Worm (Caenorhabditis elegans): ENCODE data around the gene str-149.

str-149 gene

ce11 chrV:16588428-16588827 lies 15.2 kb downstream of the str-149 start, which contains the start of gene srw-73:
Gene srw-73 (minus strand): TSS chrV:16588528.
- no peak for TF ChIP-seq madf-8 (GFP tag; conservative IDR thresholded peaks at IDR 0.05)
- no peak for TF ChIP-seq rpc-1 (optimal IDR thresholded peaks at IDR 0.05)
- TF ChIP-seq rpc-1 (tag; optimal IDR thresholded peaks at IDR 0.05), result no peak
- TF ChIP-seq ccch-3 (GFP tag; optimal IDR thresholded peaks at IDR 0.05), result no peak
- TF ChIP-seq cebp-2 (GFP tag; IDR thresholded peaks at IDR 0.05), result no peak
- no peak for TF ChIP-seq chd-7 (tag; optimal IDR thresholded peaks at IDR 0.05)
- no peak for TF ChIP-seq ZK185.1 (tag; optimal IDR thresholded peaks at IDR 0.05; ENCODE audit: poor library complexity, severe bottlenecking)
- TF ChIP-seq Y95B8A.8 (GFP tag; IDR thresholded peaks at IDR 0.05), result no peak
- no peak for TF ChIP-seq akir-1 (GFP tag; optimal IDR thresholded peaks at IDR 0.05)

- TF ChIP-seq snpc-4 (GFP tag; optimal IDR thresholded peaks at IDR 0.05), result no peak
- TF ChIP-seq snpc-4 (tag; optimal IDR thresholded peaks at IDR 0.05), result peak in 2 of 4 experiments; percentile 31 to 58
- TF ChIP-seq him-1 (tag; optimal IDR thresholded peaks at IDR 0.05), result no peak
- no peak for TF ChIP-seq unc-130 (GFP tag; optimal IDR thresholded peaks at IDR 0.05)
Observed at ce11 chrV:16589488-16589887, 16.2 kb downstream of the str-149 start.

- peak; percentile 63 for TF ChIP-seq ztf-18 (tag; optimal IDR thresholded peaks at IDR 0.05)
- TF ChIP-seq athp-1 (tag; optimal IDR thresholded peaks at IDR 0.05), result peak; percentile 58
- TF ChIP-seq D2030.7 (GFP tag; IDR thresholded peaks at IDR 0.05), result peak; percentile 68
- peak; percentile 68 for TF ChIP-seq unc-130 (GFP tag; optimal IDR thresholded peaks at IDR 0.05)
- peak; percentile 88 for TF ChIP-seq K11D2.4 (GFP tag; IDR thresholded peaks at IDR 0.05)
- TF ChIP-seq nhr-80 (tag; optimal IDR thresholded peaks at IDR 0.05), result peak; percentile 88
- TF ChIP-seq zim-3 (tag; optimal IDR thresholded peaks at IDR 0.05), result peak; percentile 86
- peak; percentile 76 for TF ChIP-seq B0035.1 (tag; optimal IDR thresholded peaks at IDR 0.05)
- no peak for TF ChIP-seq B0019.2 (GFP tag; conservative IDR thresholded peaks at IDR 0.05)
- TF ChIP-seq C06A6.2 (GFP tag; conservative IDR thresholded peaks at IDR 0.05), result peak; percentile 77
- TF ChIP-seq lsy-27 (tag; optimal IDR thresholded peaks at IDR 0.05; ENCODE audit: borderline replicate concordance, insufficient read depth), result peak; percentile 80
- no peak for TF ChIP-seq xnd-1 (tag; optimal IDR thresholded peaks at IDR 0.05)
- TF ChIP-seq nhr-120 (GFP tag; IDR thresholded peaks at IDR 0.05), result 0 out of 2 replicates have a peak, but pooled peaks have one; percentile 76
- TF ChIP-seq lin-26 (GFP tag; IDR thresholded peaks at IDR 0.05), result peak; percentile 91
- peak; percentile 32 for TF ChIP-seq egrh-3 (GFP tag; IDR thresholded peaks at IDR 0.05)
- peak; percentile 93 for TF ChIP-seq ceh-79 (tag; optimal IDR thresholded peaks at IDR 0.05)
- peak; percentile 96 for TF ChIP-seq F52B5.7 (tag; optimal IDR thresholded peaks at IDR 0.05)
- 0 out of 2 replicates have a peak, but pooled peaks have one; percentile 6 for TF ChIP-seq ztf-6 (GFP tag; IDR thresholded peaks at IDR 0.05)
- peak; percentile 98 for TF ChIP-seq Y56A3A.18 (GFP tag; IDR thresholded peaks at IDR 0.05)
- TF ChIP-seq ztf-28 (GFP tag; IDR thresholded peaks at IDR 0.05), result peak; percentile 76; the same call in 1 of the 2 replicates
- TF ChIP-seq nhr-90 (tag; optimal IDR thresholded peaks at IDR 0.05), result peak; percentile 64
- TF ChIP-seq hlh-12 (tag; optimal IDR thresholded peaks at IDR 0.05), result peak; percentile 27
- no peak for TF ChIP-seq F39B2.1 (GFP tag; IDR thresholded peaks at IDR 0.05)
- TF ChIP-seq sea-2 (GFP tag; IDR thresholded peaks at IDR 0.05), result 0 out of 2 replicates have a peak, but pooled peaks have one; percentile 55
- no peak for TF ChIP-seq ztf-3 (GFP tag; optimal IDR thresholded peaks at IDR 0.05)
- peak; percentile 91 for TF ChIP-seq ets-4 (GFP tag; optimal IDR thresholded peaks at IDR 0.05)
- TF ChIP-seq K12H6.12 (tag; optimal IDR thresholded peaks at IDR 0.05), result peak; percentile 28
- TF ChIP-seq B0336.3 (GFP tag; IDR thresholded peaks at IDR 0.05), result peak; percentile 92
- TF ChIP-seq ZK185.1 (tag; optimal IDR thresholded peaks at IDR 0.05; ENCODE audit: poor library complexity, severe bottlenecking), result peak; percentile 74
- TF ChIP-seq aptf-3 (GFP tag; IDR thresholded peaks at IDR 0.05), result 0 out of 2 replicates have a peak, but pooled peaks have one; percentile 74
- TF ChIP-seq hrde-1 (tag; optimal IDR thresholded peaks at IDR 0.05; ENCODE audit: borderline replicate concordance), result peak; percentile 7
- TF ChIP-seq ceh-100 (GFP tag; IDR thresholded peaks at IDR 0.05), result peak; percentile 75
- peak; percentile 60; the same call in 1 of the 2 replicates for TF ChIP-seq Y67H2A.10 (GFP tag; conservative IDR thresholded peaks at IDR 0.05)
Observed at ce11 chrV:16591992-16592798, 18.9 kb downstream of the str-149 start, which contains the start of gene srh-269. Gene srh-269 (minus strand): TSS chrV:16592042.

Data from whole organism, young adult.